Fruit fly (Drosophila melanogaster) whole organism, embryonic: ENCODE measurements around the gene CG14647.
A peak's percentile ranks its signal among the peaks of the same experiment; 100 is the strongest.

ENCODE experiments used
- Aef1 ChIP-seq: fragments of 200-800 bp; sonication (Bioruptor generic); IDR thresholded peaks from 3 replicates; pipeline ENCODE4 v1.3.6; 2022; ENCODE audit warnings: missing biosample characterization, missing genetic modification characterization
- Bgb ChIP-seq: fragments of 200-800 bp; sonication (Bioruptor generic); IDR thresholded peaks from 2 replicates; pipeline ENCODE4 v1.3.6; 2022; ENCODE audit warnings: missing biosample characterization, missing genetic modification characterization; ENCODE audit not compliant: partially characterized antibody
- CG11247 ChIP-seq: fragments of 200-800 bp; sonication (Bioruptor generic); IDR thresholded peaks from 2 replicates; pipeline ENCODE4 v1.3.6; 2022; ENCODE audit warnings: missing biosample characterization, missing genetic modification characterization
- CG11560 ChIP-seq: fragments of 200-800 bp; sonication (Bioruptor generic); IDR thresholded peaks from 3 replicates; pipeline ENCODE4 v1.3.6; 2022; ENCODE audit warnings: missing biosample characterization, missing genetic modification characterization
- CG13123 ChIP-seq: fragments of 200-800 bp; sonication (Bioruptor generic); optimal IDR thresholded peaks from 2 replicates; lab custom pipeline; 2016; ENCODE audit warnings: missing biosample characterization, missing genetic modification characterization
- CG13296 ChIP-seq: fragments of 200-800 bp; sonication (Bioruptor generic); optimal IDR thresholded peaks from 3 replicates; lab custom pipeline; 2018; ENCODE audit warnings: missing biosample characterization, mild to moderate bottlenecking, missing genetic modification characterization
- CG13424 ChIP-seq: fragments of 200-800 bp; sonication (Bioruptor generic); optimal IDR thresholded peaks from 2 replicates; lab custom pipeline; 2019; ENCODE audit warnings: missing biosample characterization, mild to moderate bottlenecking, missing genetic modification characterization, moderate library complexity
- CG14965 ChIP-seq: fragments of 200-800 bp; sonication (Bioruptor generic); optimal IDR thresholded peaks from 2 replicates; lab custom pipeline; 2016; ENCODE audit warnings: missing biosample characterization, missing genetic modification characterization, borderline replicate concordance
- CG15073 ChIP-seq: fragments of 200-800 bp; sonication (Bioruptor generic); optimal IDR thresholded peaks from 2 replicates; lab custom pipeline; 2016; ENCODE audit warnings: missing biosample characterization, missing genetic modification characterization
- CG15479 ChIP-seq: fragments of 200-800 bp; sonication (Bioruptor generic); optimal IDR thresholded peaks from 3 replicates; lab custom pipeline; 2019; ENCODE audit warnings: missing biosample characterization, mild to moderate bottlenecking, missing genetic modification characterization, moderate library complexity
- CG16779 ChIP-seq: fragments of 200-800 bp; sonication (Bioruptor generic); IDR thresholded peaks from 2 replicates; pipeline ENCODE4 v1.3.6; 2022; ENCODE audit warnings: missing biosample characterization, missing genetic modification characterization
- CG18619 ChIP-seq: fragments of 200-800 bp; sonication (Bioruptor generic); optimal IDR thresholded peaks from 3 replicates; lab custom pipeline; 2017; ENCODE audit warnings: missing biosample characterization, mild to moderate bottlenecking, missing genetic modification characterization
- CG2116 ChIP-seq: fragments of 200-800 bp; sonication (Bioruptor generic); optimal IDR thresholded peaks from 3 replicates; lab custom pipeline; 2018; ENCODE audit warnings: missing biosample characterization, mild to moderate bottlenecking, missing genetic modification characterization
- CG2120 ChIP-seq: fragments of 200-800 bp; sonication (Bioruptor generic); optimal IDR thresholded peaks from 3 replicates; lab custom pipeline; 2016; ENCODE audit warnings: missing biosample characterization, missing genetic modification characterization
- CG2712 ChIP-seq: fragments of 200-800 bp; optimal IDR thresholded peaks from 3 replicates; lab custom pipeline; 2019; ENCODE audit warnings: missing biosample characterization, mild to moderate bottlenecking, missing genetic modification characterization, moderate library complexity
- CG2889 ChIP-seq: fragments of 200-800 bp; sonication (Bioruptor generic); IDR thresholded peaks from 3 replicates; pipeline ENCODE4 v1.3.6; 2022; ENCODE audit warnings: missing biosample characterization, missing genetic modification characterization
- CG34224 ChIP-seq: fragments of 200-800 bp; sonication (Bioruptor generic); IDR thresholded peaks from 3 replicates; pipeline ENCODE4 v1.3.6; 2022; ENCODE audit warnings: missing biosample characterization, missing genetic modification characterization; ENCODE audit not compliant: partially characterized antibody
- CG6175 ChIP-seq: fragments of 200-800 bp; sonication (Bioruptor generic); IDR thresholded peaks from 3 replicates; pipeline ENCODE4 v1.3.6; 2022; ENCODE audit warnings: missing biosample characterization, missing genetic modification characterization
- CG6272 ChIP-seq: fragments of 200-800 bp; sonication (Bioruptor generic); IDR thresholded peaks from 2 replicates; pipeline ENCODE4 v1.3.6; 2022; ENCODE audit warnings: missing biosample characterization, missing genetic modification characterization
- CG6654 ChIP-seq: fragments of 200-800 bp; sonication (Bioruptor generic); optimal IDR thresholded peaks from 2 replicates; lab custom pipeline; 2017; ENCODE audit warnings: missing biosample characterization, mild to moderate bottlenecking, missing genetic modification characterization
- CG8388 ChIP-seq: fragments of 200-800 bp; sonication (Bioruptor generic); optimal IDR thresholded peaks from 2 replicates; lab custom pipeline; 2019; ENCODE audit warnings: missing biosample characterization, mild to moderate bottlenecking, missing genetic modification characterization, moderate library complexity
- CG9876 ChIP-seq: fragments of 200-800 bp; sonication (Bioruptor generic); optimal IDR thresholded peaks from 2 replicates; lab custom pipeline; 2016; ENCODE audit warnings: missing biosample characterization, missing genetic modification characterization
- D ChIP-seq, 2 experiments: fragments of 200-800 bp in 1 of 2; fragments of >200 bp in 1 of 2; sonication (Bioruptor generic) in 1 of 2; optimal IDR thresholded peaks; 2 replicates in 1 of 2; 3 replicates in 1 of 2; lab custom pipeline; 2017; ENCODE audit warnings: mild to moderate bottlenecking in 1 of 2, missing biosample characterization in 1 of 2, missing genetic modification characterization in 1 of 2, missing genetic modification reagents in 1 of 2
- ERR ChIP-seq: fragments of 200-800 bp; sonication (Bioruptor generic); optimal IDR thresholded peaks from 2 replicates; lab custom pipeline; 2016; ENCODE audit warnings: missing biosample characterization, missing genetic modification characterization
- HLH3B ChIP-seq: fragments of 200-800 bp; sonication (Bioruptor generic); IDR thresholded peaks from 2 replicates; pipeline ENCODE4 v1.3.6; 2022; ENCODE audit warnings: missing biosample characterization, missing genetic modification characterization
- Hand ChIP-seq: fragments of 200-800 bp; sonication (Bioruptor generic); optimal IDR thresholded peaks from 2 replicates; lab custom pipeline; 2017; ENCODE audit warnings: mild to moderate bottlenecking, missing biosample characterization, missing genetic modification reagents, missing genetic modification characterization
- Hmx ChIP-seq: fragments of 200-800 bp; sonication (Bioruptor generic); optimal IDR thresholded peaks from 2 replicates; lab custom pipeline; 2016; ENCODE audit warnings: missing biosample characterization, missing genetic modification characterization
- Neu2 ChIP-seq: fragments of 200-800 bp; sonication (Bioruptor generic); optimal IDR thresholded peaks from 3 replicates; lab custom pipeline; 2016; ENCODE audit warnings: missing biosample characterization, missing genetic modification characterization, borderline replicate concordance
- Pdp1 ChIP-seq, 2 experiments: fragments of 200-800 bp; sonication (Bioruptor generic); optimal IDR thresholded peaks; 3 replicates each; lab custom pipeline; 2016; ENCODE audit warnings: missing biosample characterization in 2 of 2, missing genetic modification characterization in 2 of 2, mild to moderate bottlenecking in 1 of 2, moderate library complexity in 1 of 2
- Spps ChIP-seq: fragments of 200-800 bp; sonication (Bioruptor generic); optimal IDR thresholded peaks from 2 replicates; lab custom pipeline; 2018; ENCODE audit warnings: missing biosample characterization, mild to moderate bottlenecking, missing genetic modification characterization
- Sry-δ ChIP-seq: fragments of 200-800 bp; sonication (Bioruptor generic); optimal IDR thresholded peaks from 2 replicates; lab custom pipeline; 2016; ENCODE audit warnings: missing biosample characterization, missing genetic modification characterization
- bigmax ChIP-seq: fragments of 200-800 bp; sonication (Bioruptor generic); optimal IDR thresholded peaks from 2 replicates; lab custom pipeline; 2018; ENCODE audit warnings: missing biosample characterization, mild to moderate bottlenecking, missing genetic modification characterization
- btn ChIP-seq: fragments of 200-800 bp; sonication (Bioruptor generic); optimal IDR thresholded peaks from 2 replicates; lab custom pipeline; 2016; ENCODE audit warnings: missing biosample characterization, missing genetic modification characterization
- cato ChIP-seq: fragments of 200-800 bp; sonication (Bioruptor generic); optimal IDR thresholded peaks from 2 replicates; lab custom pipeline; 2016; ENCODE audit warnings: missing biosample characterization, missing genetic modification characterization, borderline replicate concordance
- chif ChIP-seq, 2 experiments: fragments of 200-800 bp; sonication (Bioruptor generic); optimal IDR thresholded peaks; 3 replicates each; lab custom pipeline; 2016; ENCODE audit warnings: missing biosample characterization in 2 of 2, missing genetic modification characterization in 2 of 2
- cwo ChIP-seq: fragments of 200-800 bp; sonication (Bioruptor generic); optimal IDR thresholded peaks from 3 replicates; lab custom pipeline; 2017; ENCODE audit warnings: missing biosample characterization, missing genetic modification characterization, mild to moderate bottlenecking, moderate library complexity, missing genetic modification reagents
- dysf ChIP-seq: fragments of 200-800 bp; sonication (Bioruptor generic); IDR thresholded peaks from 3 replicates; pipeline ENCODE4 v1.3.6; 2022; ENCODE audit warnings: missing biosample characterization, missing genetic modification characterization
- en ChIP-seq: fragments of 200-800 bp; sonication (Bioruptor generic); optimal IDR thresholded peaks from 2 replicates; lab custom pipeline; 2016; ENCODE audit warnings: missing biosample characterization, missing genetic modification characterization
- eve ChIP-seq, 2 experiments: fragments of >200 bp; optimal IDR thresholded peaks; 2 replicates each; lab custom pipeline; 2017; ENCODE audit warnings: missing biosample characterization in 2 of 2, missing genetic modification characterization in 2 of 2
- fd64A ChIP-seq: fragments of 200-800 bp; sonication (Bioruptor generic); optimal IDR thresholded peaks from 3 replicates; lab custom pipeline; 2018; ENCODE audit warnings: missing biosample characterization, mild to moderate bottlenecking, missing genetic modification characterization
- hth ChIP-seq: fragments of >200 bp; optimal IDR thresholded peaks from 2 replicates; lab custom pipeline; 2017; ENCODE audit warnings: inconsistent platforms
- ind ChIP-seq: fragments of 200-800 bp; sonication (Bioruptor generic); optimal IDR thresholded peaks from 3 replicates; lab custom pipeline; 2016; ENCODE audit warnings: missing biosample characterization, missing genetic modification characterization
- kay ChIP-seq: fragments of 200-800 bp; sonication (Bioruptor generic); optimal IDR thresholded peaks from 2 replicates; lab custom pipeline; 2016; ENCODE audit warnings: missing biosample characterization, missing genetic modification characterization
- maf-S ChIP-seq: fragments of 200-800 bp; sonication (Bioruptor generic); optimal IDR thresholded peaks from 2 replicates; lab custom pipeline; 2016; ENCODE audit warnings: missing biosample characterization, missing genetic modification characterization
- pan ChIP-seq, 4 experiments: fragments of >200 bp in 3 of 4; fragments of 200-800 bp in 1 of 4; sonication (Bioruptor generic) in 1 of 4; optimal IDR thresholded peaks in 3 of 4; IDR thresholded peaks in 1 of 4; 2 replicates each; pipeline versions ENCODE4 v1.3.6 to Lab custom; 2017 to 2022; ENCODE audit warnings: missing biosample characterization in 2 of 4, missing genetic modification characterization in 2 of 4, mixed read lengths in 1 of 4
- sens-2 ChIP-seq: fragments of 200-800 bp; sonication (Bioruptor generic); IDR thresholded peaks from 2 replicates; pipeline ENCODE4 v1.3.6; 2022; ENCODE audit warnings: missing biosample characterization, missing genetic modification characterization
- sna ChIP-seq: fragments of 200-800 bp; sonication (Bioruptor generic); IDR thresholded peaks from 2 replicates; pipeline ENCODE4 v1.3.6; 2022; ENCODE audit warnings: missing biosample characterization, missing genetic modification characterization; ENCODE audit not compliant: partially characterized antibody
- sqz ChIP-seq: fragments of 200-800 bp; sonication (Bioruptor generic); optimal IDR thresholded peaks from 3 replicates; lab custom pipeline; 2018; ENCODE audit warnings: missing biosample characterization, mild to moderate bottlenecking, missing genetic modification characterization

Gene CG14647

DNA sequence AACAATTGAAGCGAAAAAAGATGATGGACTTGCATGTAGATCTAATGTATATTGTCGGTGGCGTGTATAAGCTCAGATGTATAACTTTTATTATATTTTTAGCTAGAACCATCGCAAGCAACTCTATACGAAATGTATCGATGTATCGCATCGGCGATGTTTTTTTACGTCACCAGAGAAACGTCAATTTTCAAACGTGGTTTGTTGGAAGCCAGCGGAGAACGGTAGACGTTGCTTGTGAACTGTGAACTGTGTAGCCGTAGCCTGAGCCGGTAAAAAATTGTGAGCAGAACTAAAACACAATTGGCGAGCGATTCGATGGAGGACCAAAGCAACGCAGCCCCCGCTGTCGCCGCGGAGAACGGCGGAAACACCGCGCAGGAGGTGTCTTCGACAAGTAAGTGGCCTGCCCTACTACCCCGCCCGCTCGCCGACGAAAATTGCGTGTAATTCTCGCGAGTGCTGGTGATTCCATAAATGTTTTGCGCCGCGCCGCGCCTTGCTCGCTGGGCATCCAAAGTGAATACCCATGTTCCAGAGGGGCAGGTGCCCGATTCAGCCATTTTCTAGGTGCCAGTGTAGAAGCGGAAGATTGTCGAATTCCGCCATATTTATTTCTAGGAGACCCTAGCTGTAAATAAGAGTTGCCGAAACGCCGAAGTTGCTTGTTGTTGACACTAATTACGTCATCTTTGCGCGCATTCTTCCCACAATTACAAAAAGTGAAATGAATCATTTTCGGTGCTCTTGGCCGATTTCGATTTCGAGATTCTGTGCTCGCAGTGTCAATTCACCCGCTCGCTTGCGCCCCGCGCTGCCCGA is 2.8 kb downstream of the CG14647 start, which contains the start of gene lost (continued):
- TF ChIP-seq CG13424 (tag; lab: Kevin White, UChicago) (peak; percentile 7), CG13296 (GFP tag; lab: Kevin White, UChicago) (peak; percentile 39), CG2116 (GFP tag; lab: Kevin White, UChicago) (peak; percentile 96), Hand (no peak), ind (GFP tag; lab: Kevin White, UChicago) (no peak), CG15479 (GFP tag; lab: Kevin White, UChicago) (peak; percentile 4), eve (GFP tag; optimal IDR thresholded peaks at IDR 0.05; lab: Kevin White, UChicago) (peak in 1 of 2 experiments; percentile 14), CG15073 (GFP tag; lab: Kevin White, UChicago) (no peak), bigmax (GFP tag; lab: Kevin White, UChicago) (peak; percentile 41), pan (optimal IDR thresholded peaks at IDR 0.05; lab: Kevin White, UChicago) (no peak), pan (GFP tag; optimal IDR thresholded peaks at IDR 0.05 in 1 of 2, IDR thresholded peaks at IDR 0.05 in 1 of 2) (peak in 1 of 2 experiments; percentile 29), Spps (tag; lab: Kevin White, UChicago) (no peak), CG2120 (GFP tag; lab: Kevin White, UChicago) (peak; percentile 48), D (optimal IDR thresholded peaks at IDR 0.05; lab: Kevin White, UChicago) (no peak), D (GFP tag; optimal IDR thresholded peaks at IDR 0.05; lab: Kevin White, UChicago) (no peak), fd64A (GFP tag; lab: Kevin White, UChicago) (peak; percentile 9), cato (GFP tag; lab: Kevin White, UChicago) (no peak), Pdp1 (GFP tag; optimal IDR thresholded peaks at IDR 0.05; lab: Kevin White, UChicago) (peak in 1 of 2 experiments; percentile 95), kay (GFP tag; lab: Kevin White, UChicago) (no peak), CG8388 (GFP tag; lab: Kevin White, UChicago) (no peak), sqz (peak; percentile 29), CG18619 (GFP tag; lab: Kevin White, UChicago) (no peak), CG11247 (GFP tag; lab: Robert Waterston, UW) (no peak), btn (no peak), Neu2 (GFP tag; lab: Kevin White, UChicago) (no peak), HLH3B (GFP tag; lab: Robert Waterston, UW) (no peak), Aef1 (no peak), CG6175 (GFP tag; lab: Robert Waterston, UW) (no peak), CG34224 (GFP tag; lab: Robert Waterston, UW) (peak; percentile 98), CG6272 (GFP tag; lab: Robert Waterston, UW) (peak; percentile 41; the same call in 1 of the 2 replicates), CG2889 (no peak), sna (peak; percentile 95), en (no peak), CG9876 (GFP tag; lab: Kevin White, UChicago) (no peak), hth (no peak), maf-S (GFP tag; lab: Kevin White, UChicago) (no peak), CG2712 (tag; lab: Kevin White, UChicago) (peak; percentile 62), Sry-δ (GFP tag; lab: Kevin White, UChicago) (peak; percentile 85), CG16779 (GFP tag; lab: Robert Waterston, UW) (no peak; the same call in 1 of the 2 replicates), cwo (GFP tag; lab: Kevin White, UChicago) (no peak), dysf (peak; percentile 26; the same call in 1 of the 3 replicates), CG14965 (GFP tag; lab: Kevin White, UChicago) (no peak), CG11560 (tag; lab: Robert Waterston, UW) (no peak), CG13123 (GFP tag; lab: Kevin White, UChicago) (no peak), sens-2 (GFP tag; lab: Robert Waterston, UW) (no peak), Hmx (GFP tag; lab: Kevin White, UChicago) (no peak), CG6654 (GFP tag; lab: Kevin White, UChicago) (no peak), chif (GFP tag; optimal IDR thresholded peaks at IDR 0.05; lab: Kevin White, UChicago) (no peak), Bgb (GFP tag; lab: Robert Waterston, UW) (peak; percentile 100), ERR (GFP tag; lab: Kevin White, UChicago) (no peak)
